Worm (Caenorhabditis elegans) whole organism, L3 larva: ENCODE data around the gene clec-203.

ENCODE experiments used
- ama-1 ChIP-seq: fragments of 150-350 bp; optimal IDR thresholded peaks from 2 replicates; lab custom pipeline; 2018
- elt-1 ChIP-seq: fragments of 150-350 bp; optimal IDR thresholded peaks from 2 replicates; lab custom pipeline; 2014; ENCODE audit warnings: missing biosample characterization, missing genetic modification characterization
- elt-2 ChIP-seq: sonication (generic microtip); optimal IDR thresholded peaks from 2 replicates; lab custom pipeline; 2016; ENCODE audit warnings: missing genetic modification reagents, mild to moderate bottlenecking, missing genetic modification characterization, missing compliant biosample characterization
- fkh-2 ChIP-seq: fragments of 150-350 bp; optimal IDR thresholded peaks from 2 replicates; lab custom pipeline; 2014; ENCODE audit warnings: missing biosample characterization, missing genetic modification reagents, missing genetic modification characterization
- hmg-11 ChIP-seq: sonication (generic microtip); optimal IDR thresholded peaks from 2 replicates; lab custom pipeline; 2016; ENCODE audit warnings: missing genetic modification characterization, missing compliant biosample characterization
- mdl-1 ChIP-seq: fragments of 150-350 bp; optimal IDR thresholded peaks from 2 replicates; lab custom pipeline; 2014; ENCODE audit warnings: missing biosample characterization, missing genetic modification characterization
- nhr-12 ChIP-seq: fragments of 150-350 bp; optimal IDR thresholded peaks from 2 replicates; lab custom pipeline; 2014; ENCODE audit warnings: missing biosample characterization, missing genetic modification characterization
- snpc-4 ChIP-seq: fragments of 150-350 bp; optimal IDR thresholded peaks from 2 replicates; lab custom pipeline; 2014; ENCODE audit warnings: missing biosample characterization, missing genetic modification characterization
- unc-62 ChIP-seq: fragments of 150-350 bp; sonication (generic microtip); optimal IDR thresholded peaks from 4 replicates; lab custom pipeline; 2014; ENCODE audit warnings: missing biosample characterization, missing genetic modification reagents, missing genetic modification characterization

DNA sequence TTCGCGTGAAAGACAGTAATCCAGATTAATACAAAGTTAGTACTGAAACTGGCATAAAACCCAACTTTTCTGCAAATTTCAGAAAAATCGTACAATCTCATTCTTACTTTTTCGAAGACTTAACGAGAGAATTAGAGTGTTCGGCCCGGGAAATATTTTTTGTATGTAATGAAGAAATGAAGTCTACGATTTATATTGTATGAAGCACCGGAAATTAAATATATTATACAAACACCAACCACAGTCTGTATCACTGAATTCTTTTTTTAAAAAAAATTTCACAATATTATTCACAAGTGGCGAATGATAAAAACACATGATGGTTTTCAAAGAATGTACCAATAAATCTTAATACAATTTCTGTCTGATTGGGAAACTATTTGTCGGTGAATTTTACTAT lies 23.6 kb upstream of the clec-203 start, which contains the start of gene str-67:
- TF ChIP-seq mdl-1 (tag; lab: Kevin White, UChicago) (no peak), nhr-12 (tag; lab: Kevin White, UChicago) (no peak), ama-1 (lab: Kevin White, UChicago) (no peak), elt-1 (no peak), elt-2 (tag; lab: Kevin White, UChicago) (no peak), fkh-2 (no peak), unc-62 (GFP tag; lab: Kevin White, UChicago) (no peak), hmg-11 (tag; lab: Kevin White, UChicago) (no peak), snpc-4 (tag; lab: Kevin White, UChicago) (no peak)
